Worm (Caenorhabditis elegans) whole organism, midembryonic: ENCODE results near the gene Y116F11A.1.

Source experiments
- T22C8.4 ChIP-seq: fragments of 200-800 bp; sonication (Bioruptor generic); IDR thresholded peaks from 2 replicates; pipeline ENCODE4 v1.3.6; 2022; ENCODE audit warnings: missing genetic modification characterization, missing compliant biosample characterization
- cog-1 ChIP-seq: sonication (generic microtip); optimal IDR thresholded peaks from 2 replicates; lab custom pipeline; 2016; ENCODE audit warnings: missing genetic modification characterization, missing compliant biosample characterization
- flt-1 ChIP-seq: fragments of 200-800 bp; sonication (Bioruptor generic); IDR thresholded peaks from 2 replicates; pipeline ENCODE4 v1.3.6; 2022; ENCODE audit warnings: missing genetic modification characterization, missing compliant biosample characterization
- klf-2 ChIP-seq: fragments of 200-800 bp; sonication (Bioruptor generic); conservative IDR thresholded peaks from 2 replicates; pipeline ENCODE4 v1.3.6; 2022; ENCODE audit warnings: missing genetic modification reagents, missing genetic modification characterization, missing compliant biosample characterization
- med-1 ChIP-seq: sonication (generic microtip); optimal IDR thresholded peaks from 2 replicates; lab custom pipeline; 2017; ENCODE audit warnings: missing genetic modification characterization, mild to moderate bottlenecking, missing compliant biosample characterization, antibody characterized with exemption, missing genetic modification reagents; ENCODE audit not compliant: insufficient read depth
- ref-1 ChIP-seq: fragments of 200-800 bp; sonication (Bioruptor generic); conservative IDR thresholded peaks from 2 replicates; pipeline ENCODE4 v1.3.6; 2022; ENCODE audit warnings: missing genetic modification reagents, missing genetic modification characterization, missing compliant biosample characterization
- tab-1 ChIP-seq: fragments of 200-800 bp; sonication (Bioruptor generic); IDR thresholded peaks from 2 replicates; pipeline ENCODE4 v1.3.6; 2022; ENCODE audit warnings: missing genetic modification characterization, missing compliant biosample characterization
- ztf-23 ChIP-seq: fragments of 200-800 bp; sonication (Bioruptor generic); IDR thresholded peaks from 2 replicates; pipeline ENCODE4 v1.3.6; 2022; ENCODE audit warnings: missing genetic modification reagents, missing genetic modification characterization, missing compliant biosample characterization

- TF ChIP-seq T22C8.4 (GFP tag; lab: Robert Waterston, UW), result no peak
- no peak for TF ChIP-seq med-1 (GFP tag; lab: Kevin White, UChicago)
- no peak for TF ChIP-seq flt-1
- TF ChIP-seq ztf-23 (GFP tag; lab: Robert Waterston, UW), result no peak
- TF ChIP-seq tab-1 (GFP tag; lab: Robert Waterston, UW), result no peak
- no peak for TF ChIP-seq cog-1 (tag; lab: Kevin White, UChicago)
- TF ChIP-seq klf-2 (GFP tag; lab: Robert Waterston, UW), result no peak
- TF ChIP-seq ref-1 (GFP tag; lab: Robert Waterston, UW), result no peak
These were observed 1.6 kb upstream of the Y116F11A.1 start, which contains the start of gene Y116F11A.3 for ce11 chrV:19728731-19729130.
